Fruit fly (Drosophila melanogaster): ENCODE data around the gene CG13138.

Gene CG13138

DNA sequence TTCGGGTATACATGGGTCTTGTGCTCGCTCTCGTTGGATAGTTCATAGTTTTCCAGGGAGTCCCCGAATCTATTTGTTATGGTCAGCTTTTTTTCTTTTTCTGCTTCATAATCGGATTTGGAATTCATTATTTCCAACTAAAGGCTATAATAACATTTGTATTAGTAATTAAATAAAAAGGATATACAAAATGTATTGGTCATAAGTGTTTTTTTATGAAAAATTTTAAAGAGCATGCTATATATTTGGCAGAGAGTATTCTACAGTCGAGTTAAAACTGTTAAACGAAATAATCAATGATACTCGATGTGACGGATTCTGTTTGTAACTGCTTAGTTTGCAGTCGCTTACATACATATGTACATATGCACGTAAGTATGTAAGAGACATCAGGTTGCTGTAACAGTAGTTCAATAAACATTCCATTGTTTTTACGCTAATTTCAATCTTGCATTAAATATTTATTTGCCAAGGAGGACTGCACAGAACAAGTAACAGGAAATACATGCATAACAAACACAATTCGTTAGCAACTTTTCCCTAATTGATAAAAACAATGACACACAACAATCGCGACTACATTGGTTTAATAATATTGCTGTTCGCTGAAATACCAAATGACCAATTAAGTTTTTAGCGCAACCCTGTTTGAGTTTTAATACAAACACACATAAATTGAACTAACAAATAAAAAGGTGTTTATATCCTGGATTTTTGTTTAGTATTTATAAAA lies 2.6 kb downstream of the CG13138 start:
- TF ChIP-seq sage (GFP tag; optimal IDR thresholded peaks at IDR 0.05) = peak; percentile 37
- no peak for TF ChIP-seq dmrt93B (GFP tag; optimal IDR thresholded peaks at IDR 0.05)

DNA sequence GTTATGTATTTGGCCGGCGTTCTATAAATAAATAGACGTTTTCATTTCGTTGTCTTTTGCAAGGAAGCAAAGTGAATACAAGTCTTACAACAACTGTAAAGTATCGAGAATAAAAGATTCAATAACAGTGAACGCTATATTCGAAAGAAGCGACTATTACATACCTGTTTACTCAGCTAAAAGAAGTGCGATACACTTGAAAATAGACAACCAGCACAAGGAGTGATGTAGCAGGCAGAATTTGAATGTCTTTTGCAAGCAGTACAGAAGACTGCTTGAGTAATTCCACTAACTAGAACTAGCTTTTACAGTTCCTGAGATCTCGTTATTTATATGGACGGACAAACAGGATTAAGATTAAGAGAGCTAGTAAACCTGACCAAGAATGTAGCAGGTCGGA lies 3.5 kb downstream of the CG13138 start:
- peak; percentile 33 for TF ChIP-seq N (GFP tag; optimal IDR thresholded peaks at IDR 0.05)
- no peak for TF ChIP-seq usp (GFP tag; optimal IDR thresholded peaks at IDR 0.05)
- no peak for TF ChIP-seq OdsH (GFP tag; optimal IDR thresholded peaks at IDR 0.05)
- TF ChIP-seq Sp1 (GFP tag; optimal IDR thresholded peaks at IDR 0.05) = no peak
- no peak for TF ChIP-seq ey (GFP tag; optimal IDR thresholded peaks at IDR 0.05)
- TF ChIP-seq Abd-B (GFP tag; optimal IDR thresholded peaks at IDR 0.05) = no peak
- no peak for TF ChIP-seq sage (GFP tag; optimal IDR thresholded peaks at IDR 0.05)
- TF ChIP-seq tai (GFP tag; optimal IDR thresholded peaks at IDR 0.05) = no peak
- no peak for TF ChIP-seq dsf (GFP tag; optimal IDR thresholded peaks at IDR 0.05; ENCODE audit: borderline replicate concordance)
- no peak for TF ChIP-seq foxo (GFP tag; optimal IDR thresholded peaks at IDR 0.05)
- peak; percentile 72 for TF ChIP-seq Dif (GFP tag; optimal IDR thresholded peaks at IDR 0.05; ENCODE audit: partially characterized antibody)

DNA sequence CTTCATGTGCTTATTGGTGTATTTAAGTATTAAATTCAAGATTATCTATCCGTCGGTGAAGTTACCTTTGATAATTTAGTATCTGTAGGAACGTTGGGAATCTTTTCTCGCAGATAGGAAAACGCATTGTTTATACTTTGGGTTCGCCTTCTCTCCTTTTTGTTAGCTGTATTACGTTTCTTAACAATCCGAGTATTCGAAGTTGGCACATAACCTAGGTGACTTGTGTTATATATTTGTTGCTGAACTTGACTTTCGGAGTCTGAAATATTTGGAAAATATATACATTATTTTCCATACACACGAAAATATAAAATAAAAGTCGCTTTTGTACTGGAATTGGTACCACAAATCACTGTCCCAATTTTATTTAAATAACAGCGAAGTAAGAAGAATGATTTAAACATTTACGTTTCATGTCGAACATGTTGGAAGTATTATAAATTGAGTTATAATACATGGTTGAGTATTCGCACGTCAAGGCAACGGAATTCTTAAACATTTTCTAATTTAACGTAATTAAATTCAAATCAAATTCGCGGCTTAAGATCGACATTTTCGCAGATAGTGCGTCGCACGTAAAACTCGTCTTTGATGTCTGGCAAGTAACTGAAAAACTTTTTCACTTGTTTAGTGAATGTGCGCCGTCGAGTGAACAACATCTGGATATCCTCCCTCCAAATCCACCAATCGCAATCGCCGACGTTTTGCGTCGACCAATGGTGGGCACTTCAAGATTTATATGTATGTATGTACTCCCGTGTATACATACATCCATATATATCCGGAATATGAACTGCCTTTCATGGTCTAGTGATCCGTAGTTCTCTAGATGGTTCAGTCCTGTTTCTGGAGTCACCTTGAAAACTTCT lies 6.8 kb downstream of the CG13138 start, which contains the start of gene Hand:
TSS of gene Hand (minus strand) at position 588 of the 872 bp plus-strand sequence.
- TF ChIP-seq woc (GFP tag; optimal IDR thresholded peaks at IDR 0.05) = no peak

- TF ChIP-seq sv (GFP tag; optimal IDR thresholded peaks at IDR 0.05) = peak; percentile 44
- TF ChIP-seq CG32264 (GFP tag; optimal IDR thresholded peaks at IDR 0.05) = peak; percentile 36
- TF ChIP-seq OdsH (GFP tag; optimal IDR thresholded peaks at IDR 0.05) = peak; percentile 37
- peak; percentile 32 for TF ChIP-seq CG9705 (GFP tag; optimal IDR thresholded peaks at IDR 0.05)
- no peak for TF ChIP-seq Myc (optimal IDR thresholded peaks at IDR 0.05)
- no peak for TF ChIP-seq tai (GFP tag; optimal IDR thresholded peaks at IDR 0.05)
- TF ChIP-seq Hr83 (GFP tag; optimal IDR thresholded peaks at IDR 0.05; ENCODE audit: poor library complexity, severe bottlenecking) = peak; percentile 70
These were observed 9.7 kb downstream of the CG13138 start, which contains the start of gene Ufd4 for dm6 chr2L:10292066-10292560. Ufd4 (minus strand) TSS chr2L:10292365.

- TF ChIP-seq Hr83 (GFP tag; optimal IDR thresholded peaks at IDR 0.05; ENCODE audit: poor library complexity, severe bottlenecking) (no peak), Myc (optimal IDR thresholded peaks at IDR 0.05) (no peak), CG9705 (GFP tag; optimal IDR thresholded peaks at IDR 0.05) (no peak), Dfd (GFP tag; optimal IDR thresholded peaks at IDR 0.05) (no peak), jim (GFP tag; optimal IDR thresholded peaks at IDR 0.05) (no peak), Hr78 (GFP tag; optimal IDR thresholded peaks at IDR 0.05) (no peak), sv (GFP tag; optimal IDR thresholded peaks at IDR 0.05) (no peak), Vsx2 (GFP tag; optimal IDR thresholded peaks at IDR 0.05; ENCODE audit: partially characterized antibody) (no peak), psq (GFP tag; optimal IDR thresholded peaks at IDR 0.05) (no peak)
These were observed 10.5 kb downstream of the CG13138 start for dm6 chr2L:10291276-10291675.

DNA sequence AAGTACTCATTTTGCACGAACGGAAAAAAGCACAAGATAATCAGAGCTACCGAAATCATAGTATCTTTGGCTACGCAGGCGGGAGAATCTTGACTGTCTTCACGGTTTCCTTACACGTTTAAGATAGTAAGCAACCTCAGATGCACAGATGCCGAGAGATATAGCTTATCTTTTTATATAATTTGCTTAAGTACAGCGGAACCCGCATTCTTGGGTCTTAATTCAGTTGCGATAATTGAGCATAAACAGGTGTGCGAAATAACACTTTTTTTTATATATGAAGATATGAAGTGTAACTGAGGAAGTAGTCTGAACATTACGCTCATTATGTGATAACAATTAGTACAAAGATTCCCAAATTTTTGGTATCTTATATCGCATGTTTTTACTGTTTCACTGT lies 21.0 kb downstream of the CG13138 start, which contains the start of gene CG34043:
TSS of gene CG34043 (minus strand) at position 101 of the 400 bp plus-strand sequence.
- TF ChIP-seq HLH106 (tag; optimal IDR thresholded peaks at IDR 0.05) = no peak

- TF ChIP-seq woc (GFP tag; optimal IDR thresholded peaks at IDR 0.05) = peak; percentile 71
- TF ChIP-seq GATAd (GFP tag; optimal IDR thresholded peaks at IDR 0.05) = no peak
- TF ChIP-seq Hr83 (GFP tag; optimal IDR thresholded peaks at IDR 0.05; ENCODE audit: poor library complexity, severe bottlenecking) = peak; percentile 23
These were observed 23.2 kb downstream of the CG13138 start, which contains the start of gene Utx for dm6 chr2L:10278658-10279057. Utx (minus strand) TSS chr2L:10278811.

Measured in whole organism, wandering third instar larva.